Fruit fly (Drosophila melanogaster) whole organism, embryonic: Measurements from ENCODE around the gene CG31922.

ENCODE experiments used
- BEAF-32 ChIP-seq: fragments of 200-800 bp; sonication (Bioruptor generic); optimal IDR thresholded peaks from 3 replicates; lab custom pipeline; 2017; ENCODE audit warnings: missing biosample characterization, missing genetic modification characterization, mild to moderate bottlenecking, moderate library complexity, missing genetic modification reagents
- CG12659 ChIP-seq: fragments of 200-800 bp; sonication (Bioruptor generic); optimal IDR thresholded peaks from 3 replicates; lab custom pipeline; 2017; ENCODE audit warnings: mild to moderate bottlenecking, missing biosample characterization, missing genetic modification reagents, missing genetic modification characterization
- CG14441 ChIP-seq: fragments of 200-800 bp; sonication (Bioruptor generic); IDR thresholded peaks from 2 replicates; pipeline ENCODE4 v1.3.6; 2022; ENCODE audit warnings: missing biosample characterization, missing genetic modification characterization
- CG17829 ChIP-seq: fragments of 200-800 bp; optimal IDR thresholded peaks from 2 replicates; lab custom pipeline; 2019; ENCODE audit warnings: missing biosample characterization, mild to moderate bottlenecking, missing genetic modification characterization, moderate library complexity
- CG1832 ChIP-seq: fragments of 200-800 bp; sonication (Bioruptor generic); optimal IDR thresholded peaks from 2 replicates; lab custom pipeline; 2017; ENCODE audit warnings: missing biosample characterization, mild to moderate bottlenecking, missing genetic modification characterization, inconsistent platforms
- CG2875 ChIP-seq: fragments of 200-800 bp; sonication (Bioruptor generic); optimal IDR thresholded peaks from 2 replicates; lab custom pipeline; 2017; ENCODE audit warnings: missing biosample characterization, mild to moderate bottlenecking, missing genetic modification characterization, missing genetic modification reagents
- CG31441 ChIP-seq: fragments of 200-800 bp; sonication (Bioruptor generic); IDR thresholded peaks from 2 replicates; pipeline ENCODE4 v1.3.6; 2022; ENCODE audit warnings: missing biosample characterization, missing genetic modification characterization
- CG3847 ChIP-seq: fragments of 200-800 bp; sonication (Bioruptor generic); IDR thresholded peaks from 2 replicates; pipeline ENCODE4 v1.3.6; 2022; ENCODE audit warnings: missing biosample characterization, missing genetic modification characterization
- CG4404 ChIP-seq: fragments of 200-800 bp; sonication (Bioruptor generic); IDR thresholded peaks from 2 replicates; pipeline ENCODE4 v1.3.6; 2022; ENCODE audit warnings: missing biosample characterization, missing genetic modification characterization
- CG8765 ChIP-seq: fragments of 200-800 bp; sonication (Bioruptor generic); IDR thresholded peaks from 2 replicates; pipeline ENCODE4 v1.3.6; 2022; ENCODE audit warnings: missing biosample characterization, missing genetic modification characterization
- CG9215 ChIP-seq: fragments of 200-800 bp; sonication (Bioruptor generic); IDR thresholded peaks from 2 replicates; pipeline ENCODE4 v1.3.6; 2022; ENCODE audit warnings: missing biosample characterization, missing genetic modification characterization
- CG9609 ChIP-seq: fragments of 200-800 bp; sonication (Bioruptor generic); optimal IDR thresholded peaks from 3 replicates; lab custom pipeline; 2016; ENCODE audit warnings: missing biosample characterization, missing genetic modification characterization
- CoRest ChIP-seq: fragments of 200-800 bp; sonication (Bioruptor generic); optimal IDR thresholded peaks from 3 replicates; lab custom pipeline; 2018; ENCODE audit warnings: missing biosample characterization, mild to moderate bottlenecking, missing genetic modification characterization, moderate library complexity
- Dp ChIP-seq: fragments of 200-800 bp; sonication (Bioruptor generic); optimal IDR thresholded peaks from 2 replicates; lab custom pipeline; 2018; ENCODE audit warnings: missing biosample characterization, mild to moderate bottlenecking, missing genetic modification characterization, moderate library complexity
- E2f1 ChIP-seq: fragments of 200-800 bp; sonication (Bioruptor generic); IDR thresholded peaks from 2 replicates; pipeline ENCODE4 v1.3.6; 2022; ENCODE audit warnings: missing biosample characterization, missing genetic modification characterization
- Ets65A ChIP-seq: fragments of 200-800 bp; sonication (Bioruptor generic); peaks from one replicate; lab custom pipeline; 2016; ENCODE audit warnings: missing biosample characterization, missing genetic modification characterization
- Fer2 ChIP-seq: fragments of 200-800 bp; sonication (Bioruptor generic); optimal IDR thresholded peaks from 2 replicates; lab custom pipeline; 2018; ENCODE audit warnings: missing biosample characterization, mild to moderate bottlenecking, missing genetic modification characterization, moderate library complexity
- HLH3B ChIP-seq: fragments of 200-800 bp; sonication (Bioruptor generic); IDR thresholded peaks from 2 replicates; pipeline ENCODE4 v1.3.6; 2022; ENCODE audit warnings: missing biosample characterization, missing genetic modification characterization
- MESR4 ChIP-seq: fragments of 200-800 bp; sonication (Bioruptor generic); optimal IDR thresholded peaks from 2 replicates; lab custom pipeline; 2018; ENCODE audit warnings: missing biosample characterization, mild to moderate bottlenecking, missing genetic modification characterization, moderate library complexity
- Mad ChIP-seq: fragments of 200-800 bp; sonication (Bioruptor generic); optimal IDR thresholded peaks from 2 replicates; lab custom pipeline; 2016; ENCODE audit warnings: missing biosample characterization, missing genetic modification characterization
- Max ChIP-seq: fragments of 200-800 bp; sonication (Bioruptor generic); optimal IDR thresholded peaks from 2 replicates; lab custom pipeline; 2016; ENCODE audit warnings: missing biosample characterization, mild to moderate bottlenecking, missing genetic modification characterization
- Myb ChIP-seq: fragments of 200-800 bp; sonication (Bioruptor generic); optimal IDR thresholded peaks from 2 replicates; lab custom pipeline; 2016; ENCODE audit warnings: missing biosample characterization, missing genetic modification characterization
- Nf-YA ChIP-seq: fragments of 200-800 bp; sonication (Bioruptor generic); IDR thresholded peaks from 2 replicates; pipeline ENCODE4 v1.3.6; 2022; ENCODE audit warnings: missing biosample characterization, missing genetic modification characterization
- Pdp1 ChIP-seq, 2 experiments: fragments of 200-800 bp; sonication (Bioruptor generic); optimal IDR thresholded peaks; 3 replicates each; lab custom pipeline; 2016; ENCODE audit warnings: missing biosample characterization in 2 of 2, missing genetic modification characterization in 2 of 2, mild to moderate bottlenecking in 1 of 2, moderate library complexity in 1 of 2
- Rx ChIP-seq: fragments of 200-800 bp; sonication (Bioruptor generic); IDR thresholded peaks from 2 replicates; pipeline ENCODE4 v1.3.6; 2022; ENCODE audit warnings: missing biosample characterization, missing genetic modification characterization
- Scr ChIP-seq: fragments of 200-800 bp; sonication (Bioruptor generic); IDR thresholded peaks from 2 replicates; pipeline ENCODE4 v1.3.6; 2022; ENCODE audit warnings: missing biosample characterization, missing genetic modification characterization; ENCODE audit not compliant: partially characterized antibody
- Ssrp ChIP-seq: fragments of 200-800 bp; sonication (Bioruptor generic); optimal IDR thresholded peaks from 2 replicates; lab custom pipeline; 2018; ENCODE audit warnings: missing biosample characterization, mild to moderate bottlenecking, missing genetic modification characterization, moderate library complexity
- Stat92E ChIP-seq, 3 experiments: fragments of >200 bp in 2 of 3; fragments of 200-800 bp in 1 of 3; sonication (Bioruptor generic) in 1 of 3; optimal IDR thresholded peaks; 2 replicates each; lab custom pipeline; 2017 to 2019; ENCODE audit warnings: missing biosample characterization in 3 of 3, missing genetic modification characterization in 3 of 3, mild to moderate bottlenecking in 1 of 3, moderate library complexity in 1 of 3
- YL-1 ChIP-seq: fragments of 200-800 bp; sonication (Bioruptor generic); optimal IDR thresholded peaks from 3 replicates; lab custom pipeline; 2017; ENCODE audit warnings: missing biosample characterization, mild to moderate bottlenecking, missing genetic modification characterization
- al ChIP-seq: fragments of 200-800 bp; sonication (Bioruptor generic); IDR thresholded peaks from 2 replicates; pipeline ENCODE4 v1.3.6; 2022; ENCODE audit warnings: missing biosample characterization, missing genetic modification characterization
- aop ChIP-seq: fragments of 200-800 bp; sonication (Bioruptor generic); IDR thresholded peaks from 2 replicates; pipeline ENCODE4 v1.3.6; 2022; ENCODE audit warnings: missing biosample characterization, missing genetic modification characterization
- ap ChIP-seq: fragments of 200-800 bp; sonication (Bioruptor generic); IDR thresholded peaks from 2 replicates; pipeline ENCODE4 v1.3.6; 2022; ENCODE audit warnings: missing biosample characterization, missing genetic modification characterization
- bigmax ChIP-seq: fragments of 200-800 bp; sonication (Bioruptor generic); optimal IDR thresholded peaks from 2 replicates; lab custom pipeline; 2018; ENCODE audit warnings: missing biosample characterization, mild to moderate bottlenecking, missing genetic modification characterization
- crol ChIP-seq: fragments of 200-800 bp; sonication (Bioruptor generic); IDR thresholded peaks from 2 replicates; pipeline ENCODE4 v1.3.6; 2022; ENCODE audit warnings: missing biosample characterization, missing genetic modification characterization
- grn ChIP-seq: fragments of 200-800 bp; sonication (Bioruptor generic); optimal IDR thresholded peaks from 3 replicates; lab custom pipeline; 2017; ENCODE audit warnings: missing biosample characterization, missing genetic modification characterization
- insv ChIP-seq, 2 experiments: fragments of 200-800 bp; sonication (Bioruptor generic); optimal IDR thresholded peaks; 3 replicates each; lab custom pipeline; 2016 to 2018; ENCODE audit warnings: missing biosample characterization in 2 of 2, missing genetic modification characterization in 2 of 2
- jumu ChIP-seq: fragments of 200-800 bp; sonication (Bioruptor generic); optimal IDR thresholded peaks from 3 replicates; lab custom pipeline; 2016; ENCODE audit warnings: missing biosample characterization, missing genetic modification characterization
- maf-S ChIP-seq: fragments of 200-800 bp; sonication (Bioruptor generic); optimal IDR thresholded peaks from 2 replicates; lab custom pipeline; 2016; ENCODE audit warnings: missing biosample characterization, missing genetic modification characterization
- mirr ChIP-seq: fragments of 200-800 bp; sonication (Bioruptor generic); optimal IDR thresholded peaks from 3 replicates; lab custom pipeline; 2018; ENCODE audit warnings: missing biosample characterization, mild to moderate bottlenecking, missing genetic modification characterization
- p53 ChIP-seq: fragments of 200-800 bp; sonication (Bioruptor generic); optimal IDR thresholded peaks from 2 replicates; lab custom pipeline; 2016; ENCODE audit warnings: missing biosample characterization, missing genetic modification characterization
- phol ChIP-seq: fragments of 200-800 bp; sonication (Bioruptor generic); optimal IDR thresholded peaks from 3 replicates; lab custom pipeline; 2018; ENCODE audit warnings: missing biosample characterization, mild to moderate bottlenecking, missing genetic modification characterization, moderate library complexity
- sens ChIP-seq: fragments of 200-800 bp; sonication (Bioruptor generic); peaks from one replicate; lab custom pipeline; 2016; ENCODE audit warnings: missing biosample characterization, missing genetic modification characterization
- slp2 ChIP-seq: fragments of 200-800 bp; sonication (Bioruptor generic); optimal IDR thresholded peaks from 2 replicates; lab custom pipeline; 2016; ENCODE audit warnings: missing biosample characterization, missing genetic modification characterization
- ssp ChIP-seq: fragments of 200-800 bp; sonication (Bioruptor generic); IDR thresholded peaks from 2 replicates; pipeline ENCODE4 v1.3.6; 2022; ENCODE audit warnings: missing biosample characterization, missing genetic modification characterization
- tin ChIP-seq: fragments of 200-800 bp; sonication (Bioruptor generic); optimal IDR thresholded peaks from 3 replicates; lab custom pipeline; 2016; ENCODE audit warnings: missing biosample characterization, missing genetic modification characterization
- vnd ChIP-seq: fragments of 200-800 bp; sonication (Bioruptor generic); IDR thresholded peaks from 3 replicates; pipeline ENCODE4 v1.3.6; 2022; ENCODE audit warnings: missing biosample characterization, missing genetic modification characterization; ENCODE audit not compliant: partially characterized antibody
- z ChIP-seq: fragments of 200-800 bp; sonication (Bioruptor generic); IDR thresholded peaks from 3 replicates; pipeline ENCODE4 v1.3.6; 2022; ENCODE audit warnings: missing biosample characterization, missing genetic modification characterization
- zfh1 ChIP-seq: fragments of 200-800 bp; sonication (Bioruptor generic); IDR thresholded peaks from 3 replicates; pipeline ENCODE4 v1.3.6; 2022; ENCODE audit warnings: missing biosample characterization, missing genetic modification characterization

The CG31922 gene

DNA sequence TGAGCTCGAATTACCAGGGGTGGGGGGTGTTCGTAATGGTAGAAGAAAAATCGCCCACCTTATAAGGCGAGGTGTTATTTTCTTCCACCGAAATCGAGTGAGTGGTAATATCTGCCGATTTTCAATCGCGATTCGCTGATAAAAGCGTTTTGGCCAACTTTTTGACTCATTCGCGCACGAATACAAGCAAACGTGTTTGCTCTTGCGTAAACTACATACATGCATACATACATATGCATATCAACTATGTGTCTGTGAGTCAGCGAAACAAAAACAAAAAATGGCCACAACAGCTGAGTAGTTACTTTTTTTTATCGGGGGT is 12.7 kb upstream of the CG31922 start (continued):
- TF ChIP-seq Stat92E (GFP tag; optimal IDR thresholded peaks at IDR 0.05; lab: Kevin White, UChicago), result no peak
- TF ChIP-seq MESR4, result no peak
- TF ChIP-seq maf-S (GFP tag; lab: Kevin White, UChicago), result no peak
- no peak for TF ChIP-seq CG14441 (GFP tag; lab: Robert Waterston, UW)
- TF ChIP-seq CG31441 (GFP tag; lab: Robert Waterston, UW), result no peak
- no peak for TF ChIP-seq vnd (GFP tag; lab: Robert Waterston, UW)
- peak; percentile 33 for TF ChIP-seq mirr (GFP tag; lab: Kevin White, UChicago)
- no peak for TF ChIP-seq ap (GFP tag; lab: Robert Waterston, UW)
- no peak for TF ChIP-seq CoRest (tag; lab: Kevin White, UChicago)
- peak; percentile 38 for TF ChIP-seq phol
- TF ChIP-seq sens (GFP tag; lab: Kevin White, UChicago), result peak; percentile 60
- TF ChIP-seq z (GFP tag; lab: Robert Waterston, UW), result peak; percentile 47; the same call in 1 of the 3 replicates
- no peak for TF ChIP-seq E2f1 (GFP tag; lab: Robert Waterston, UW)
- TF ChIP-seq p53 (GFP tag; lab: Kevin White, UChicago), result peak; percentile 21
- TF ChIP-seq jumu (GFP tag; lab: Kevin White, UChicago), result no peak
- TF ChIP-seq Fer2 (tag; lab: Kevin White, UChicago), result no peak

DNA sequence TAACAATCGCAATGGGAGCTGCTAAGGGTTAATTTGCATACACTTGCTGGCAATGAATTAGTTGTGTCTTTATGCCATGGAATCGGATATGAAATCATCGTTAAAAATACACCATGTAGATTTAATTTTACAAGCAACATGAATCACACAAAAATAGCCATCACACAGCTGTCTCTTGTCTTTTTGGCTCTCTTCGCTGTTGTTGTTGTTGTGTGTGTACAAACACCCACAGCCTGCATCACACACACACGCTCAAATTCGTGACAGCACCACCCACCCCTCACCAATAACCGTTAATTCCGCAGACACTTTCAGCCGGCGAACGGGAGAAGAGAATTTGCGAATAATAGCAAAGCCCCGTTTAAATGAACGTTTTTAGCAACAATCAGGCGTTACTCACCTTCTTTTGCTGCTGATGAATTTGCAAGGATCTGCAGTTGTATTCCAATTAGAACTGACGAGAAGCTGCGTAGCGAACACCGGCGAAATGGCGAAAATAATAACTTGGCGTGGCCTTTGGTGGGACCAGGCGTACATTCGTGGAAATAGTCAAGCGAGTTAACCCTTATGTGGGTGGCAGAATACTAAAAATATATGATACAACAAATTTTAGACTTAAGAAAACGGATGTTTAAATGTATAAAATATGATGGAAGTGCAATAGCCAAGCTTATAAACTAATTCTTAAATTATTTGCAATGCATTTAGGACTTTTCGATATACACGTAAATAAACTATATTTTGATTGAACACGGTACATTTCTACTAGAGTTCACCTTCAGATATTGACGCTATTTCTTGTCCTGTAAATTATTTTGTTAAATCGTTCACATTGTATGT is 12.1 kb upstream of the CG31922 start, which contains the start of gene capt:
capt (minus strand) TSS at position 584 of the 840 bp plus-strand sequence.
- TF ChIP-seq CG9215 (peak; percentile 56), Mad (GFP tag; lab: Kevin White, UChicago) (peak; percentile 10), Scr (no peak; the same call in 1 of the 2 replicates), tin (GFP tag; lab: Kevin White, UChicago) (no peak), al (GFP tag; lab: Robert Waterston, UW) (peak; percentile 31; the same call in 1 of the 2 replicates), slp2 (GFP tag; lab: Kevin White, UChicago) (peak; percentile 18), Pdp1 (GFP tag; optimal IDR thresholded peaks at IDR 0.05; lab: Kevin White, UChicago) (peak; percentile 18 to 31), crol (GFP tag; lab: Robert Waterston, UW) (peak; percentile 90), CG3847 (GFP tag; lab: Robert Waterston, UW) (0 out of 2 replicates have a peak, but pooled peaks have one; percentile 11), Nf-YA (no peak), aop (GFP tag; lab: Robert Waterston, UW) (0 out of 2 replicates have a peak, but pooled peaks have one; percentile 8), sens (GFP tag; lab: Kevin White, UChicago) (peak; percentile 73), CG31441 (GFP tag; lab: Robert Waterston, UW) (peak; percentile 43; the same call in 1 of the 2 replicates), CG4404 (GFP tag; lab: Robert Waterston, UW) (no peak), BEAF-32 (GFP tag; lab: Kevin White, UChicago) (peak; percentile 24), Ssrp (tag; lab: Kevin White, UChicago) (peak; percentile 22), Dp (GFP tag; lab: Kevin White, UChicago) (no peak), Ets65A (no peak), HLH3B (GFP tag; lab: Robert Waterston, UW) (peak; percentile 23; the same call in 1 of the 2 replicates), CG1832 (GFP tag; lab: Kevin White, UChicago) (no peak), grn (GFP tag; lab: Kevin White, UChicago) (peak; percentile 11), bigmax (GFP tag; lab: Kevin White, UChicago) (peak; percentile 52), CG9609 (GFP tag; lab: Kevin White, UChicago) (peak; percentile 19), YL-1 (GFP tag; lab: Kevin White, UChicago) (no peak), Max (GFP tag; lab: Kevin White, UChicago) (no peak), CG2875 (GFP tag; lab: Kevin White, UChicago) (no peak), Myb (peak; percentile 10), insv (GFP tag; optimal IDR thresholded peaks at IDR 0.05; lab: Kevin White, UChicago) (peak; percentile 51 to 85), CG12659 (GFP tag; lab: Kevin White, UChicago) (peak; percentile 28), CG17829 (tag; lab: Kevin White, UChicago) (peak; percentile 18), CG8765 (GFP tag; lab: Robert Waterston, UW) (no peak), Rx (GFP tag; lab: Robert Waterston, UW) (peak; percentile 25; the same call in 1 of the 2 replicates), ssp (GFP tag; lab: Robert Waterston, UW) (peak; percentile 41), zfh1 (GFP tag; lab: Robert Waterston, UW) (0 out of 3 replicates have a peak, but pooled peaks have one; percentile 30), MESR4 (peak; percentile 51)
